Worm (Caenorhabditis elegans) whole organism, dauer: ENCODE measurements around the gene ZK757.2.

Experiments used
- unc-62 ChIP-seq: sonication (generic microtip); optimal IDR thresholded peaks from 2 replicates; lab custom pipeline; 2017; ENCODE audit warnings: missing biosample characterization, missing genetic modification reagents, missing genetic modification characterization

Gene ZK757.2

ce11 chrIII:9878828-9879227 is at the start of gene ZK757.2:
Gene ZK757.2 (minus strand): TSS chrIII:9878928.
- TF ChIP-seq unc-62 (GFP tag; lab: Kevin White, UChicago), result no peak

- no peak for TF ChIP-seq unc-62 (GFP tag; lab: Kevin White, UChicago)
Measured at ce11 chrIII:9927378-9927777, 48.6 kb upstream of the ZK757.2 start, which contains the start of gene ttr-2. Gene ttr-2 (plus strand): TSS chrIII:9927769.

- TF ChIP-seq unc-62 (GFP tag; lab: Kevin White, UChicago), result no peak
Measured at ce11 chrIII:9926650-9927049, 47.9 kb upstream of the ZK757.2 start, which contains the start of gene ttr-3. Gene ttr-3 (minus strand): TSS chrIII:9926750.

- no peak for TF ChIP-seq unc-62 (GFP tag; lab: Kevin White, UChicago)
Measured at ce11 chrIII:9922874-9923273, 44.1 kb upstream of the ZK757.2 start, which contains the start of gene cbp-2. Gene cbp-2 (plus strand): TSS chrIII:9923174.

- TF ChIP-seq unc-62 (GFP tag; lab: Kevin White, UChicago), result no peak
Measured at ce11 chrIII:9922310-9922709, 43.6 kb upstream of the ZK757.2 start.

ce11 chrIII:9920764-9921163 is 42.0 kb upstream of the ZK757.2 start, which contains the start of gene F40F12.3:
Gene F40F12.3 (minus strand): TSS chrIII:9920864.
- TF ChIP-seq unc-62 (GFP tag; lab: Kevin White, UChicago), result no peak

ce11 chrIII:9913722-9914121 is 35.0 kb upstream of the ZK757.2 start, which contains the start of gene cbp-3:
Gene cbp-3 (plus strand): TSS chrIII:9913993.
- TF ChIP-seq unc-62 (GFP tag; lab: Kevin White, UChicago), result no peak

ce11 chrIII:9912998-9913397 is 34.3 kb upstream of the ZK757.2 start:
- no peak for TF ChIP-seq unc-62 (GFP tag; lab: Kevin White, UChicago)

- no peak for TF ChIP-seq unc-62 (GFP tag; lab: Kevin White, UChicago)
Measured at ce11 chrIII:9912501-9912900, 33.8 kb upstream of the ZK757.2 start.

- TF ChIP-seq unc-62 (GFP tag; lab: Kevin White, UChicago), result no peak
Measured at ce11 chrIII:9910608-9911479, 32.1 kb upstream of the ZK757.2 start, which contains the start of the genes cyld-1 and F40F12.9. Gene cyld-1 (minus strand): TSS chrIII:9910658. Gene F40F12.9 (plus strand): TSS chrIII:9911328.

- no peak for TF ChIP-seq unc-62 (GFP tag; lab: Kevin White, UChicago)
Measured at ce11 chrIII:9908769-9909168, 30.0 kb upstream of the ZK757.2 start.

- no peak for TF ChIP-seq unc-62 (GFP tag; lab: Kevin White, UChicago)
Measured at ce11 chrIII:9907574-9907973, 28.8 kb upstream of the ZK757.2 start.

ce11 chrIII:9905307-9905706 is 26.6 kb upstream of the ZK757.2 start:
- no peak for TF ChIP-seq unc-62 (GFP tag; lab: Kevin White, UChicago)

- no peak for TF ChIP-seq unc-62 (GFP tag; lab: Kevin White, UChicago)
Measured at ce11 chrIII:9903694-9904292, 25.1 kb upstream of the ZK757.2 start.

ce11 chrIII:9899720-9900119 is 21.0 kb upstream of the ZK757.2 start:
- TF ChIP-seq unc-62 (GFP tag; lab: Kevin White, UChicago), result no peak

- no peak for TF ChIP-seq unc-62 (GFP tag; lab: Kevin White, UChicago)
Measured at ce11 chrIII:9892855-9893254, 14.1 kb upstream of the ZK757.2 start, which contains the start of gene mam-7. Gene mam-7 (plus strand): TSS chrIII:9893155.
